Worm (Caenorhabditis elegans) whole organism, late embryonic: ENCODE measurements around the gene his-40.

Source experiments
- F13H6.1 ChIP-seq: sonication (generic microtip); optimal IDR thresholded peaks from 2 replicates; lab custom pipeline; 2016; ENCODE audit warnings: missing genetic modification characterization, missing compliant biosample characterization
- ceh-2 ChIP-seq: sonication (generic microtip); optimal IDR thresholded peaks from 2 replicates; lab custom pipeline; 2016; ENCODE audit warnings: missing genotype, missing genetic modification characterization, missing compliant biosample characterization
- dmd-4 ChIP-seq: sonication (generic microtip); optimal IDR thresholded peaks from 2 replicates; lab custom pipeline; 2016; ENCODE audit warnings: borderline replicate concordance, missing genetic modification characterization, missing compliant biosample characterization
- fkh-10 ChIP-seq: fragments of 150-350 bp; optimal IDR thresholded peaks from 2 replicates; lab custom pipeline; 2014; ENCODE audit warnings: missing biosample characterization, missing genetic modification reagents, missing genetic modification characterization
- hlh-13 ChIP-seq: fragments of 200-800 bp; sonication (Bioruptor generic); optimal IDR thresholded peaks from 2 replicates; lab custom pipeline; 2018; ENCODE audit warnings: mild to moderate bottlenecking, missing genetic modification characterization, missing compliant biosample characterization
- nhr-11 ChIP-seq: fragments of 150-350 bp; optimal IDR thresholded peaks from 2 replicates; lab custom pipeline; 2014; ENCODE audit warnings: missing biosample characterization, missing genetic modification characterization
- pqm-1 ChIP-seq: sonication (generic microtip); optimal IDR thresholded peaks from 2 replicates; lab custom pipeline; 2016; ENCODE audit warnings: missing genetic modification characterization, missing compliant biosample characterization
- rnt-1 ChIP-seq: sonication (generic microtip); optimal IDR thresholded peaks from 2 replicates; lab custom pipeline; 2016; ENCODE audit warnings: missing genetic modification characterization, missing compliant biosample characterization
- sox-4 ChIP-seq: sonication (generic microtip); optimal IDR thresholded peaks from 2 replicates; lab custom pipeline; 2017; ENCODE audit warnings: mild to moderate bottlenecking, missing genetic modification characterization, inconsistent platforms, missing compliant biosample characterization
- tbx-2 ChIP-seq: sonication (generic microtip); optimal IDR thresholded peaks from 2 replicates; lab custom pipeline; 2016; ENCODE audit warnings: missing genetic modification characterization, missing compliant biosample characterization
- zip-5 ChIP-seq: sonication (generic microtip); optimal IDR thresholded peaks from 2 replicates; lab custom pipeline; 2016; ENCODE audit warnings: missing genetic modification characterization, missing compliant biosample characterization

ce11 chrX:7289565-7289964, 20.3 kb upstream of the his-40 start:
- TF ChIP-seq tbx-2 (tag; lab: Kevin White, UChicago), result no peak
- no peak for TF ChIP-seq rnt-1 (tag; lab: Kevin White, UChicago)
- no peak for TF ChIP-seq ceh-2
- no peak for TF ChIP-seq sox-4 (tag; lab: Kevin White, UChicago)
- TF ChIP-seq F13H6.1, result no peak
- TF ChIP-seq dmd-4 (tag; lab: Kevin White, UChicago), result no peak
- TF ChIP-seq fkh-10 (GFP tag; lab: Kevin White, UChicago), result no peak
- TF ChIP-seq pqm-1 (tag; lab: Kevin White, UChicago), result no peak
- no peak for TF ChIP-seq nhr-11
- TF ChIP-seq hlh-13 (GFP tag; lab: Kevin White, UChicago), result no peak
- no peak for TF ChIP-seq zip-5 (tag; lab: Kevin White, UChicago)
